Worm (Caenorhabditis elegans): ENCODE measurements around the gene T10H10.2.

T10H10.2 gene

DNA sequence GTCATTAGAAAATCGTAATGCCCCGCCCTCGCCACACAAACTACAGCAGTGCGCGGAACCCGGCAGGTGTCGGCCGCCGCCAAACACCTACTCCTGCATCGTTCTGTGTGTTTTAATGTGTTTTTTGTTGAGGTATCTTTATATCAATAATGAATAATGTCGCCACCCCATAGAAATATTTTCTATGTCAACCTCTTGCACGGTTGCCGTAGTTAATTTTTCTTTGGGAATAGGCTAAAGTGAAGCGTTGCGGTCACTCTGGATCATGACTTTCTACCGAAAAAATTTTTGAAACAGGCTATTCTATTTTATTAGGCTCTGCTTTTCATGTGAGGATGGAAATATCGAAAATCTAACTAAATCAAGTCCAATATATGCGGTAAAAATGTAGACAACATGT is 34.3 kb downstream of the T10H10.2 start:
- TF ChIP-seq elt-2 (tag; optimal IDR thresholded peaks at IDR 0.05) (peak; percentile 12), tbx-2 (tag; optimal IDR thresholded peaks at IDR 0.05) (peak; percentile 16), ama-1 (optimal IDR thresholded peaks at IDR 0.05) (peak; percentile 69), Y22D7AL.16 (tag; optimal IDR thresholded peaks at IDR 0.05) (no peak)

- TF ChIP-seq ref-2 (tag; optimal IDR thresholded peaks at IDR 0.05), result peak; percentile 42
- no peak for TF ChIP-seq nfya-1 (tag; optimal IDR thresholded peaks at IDR 0.05)
- TF ChIP-seq hlh-15 (tag; optimal IDR thresholded peaks at IDR 0.05), result no peak
Measured at ce11 chrX:2330494-2330893, 35.9 kb downstream of the T10H10.2 start.

DNA sequence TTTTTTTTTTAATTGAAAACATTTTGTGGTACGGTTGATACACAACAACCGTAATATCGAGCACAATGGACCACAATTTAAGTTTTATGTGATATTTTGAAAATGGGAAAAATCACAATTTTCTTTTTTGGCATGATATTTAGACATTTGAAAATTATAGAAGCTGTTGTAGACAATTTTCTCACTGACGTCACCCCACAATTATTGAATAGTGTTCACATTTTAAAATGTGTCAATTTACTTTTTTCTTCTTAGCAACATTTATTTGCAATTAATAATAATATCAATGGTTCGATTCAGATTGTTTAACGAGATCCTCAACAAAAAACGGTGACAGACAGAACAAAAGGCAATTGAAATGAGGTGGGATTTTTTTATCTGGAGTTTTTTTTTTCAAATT is 40.8 kb downstream of the T10H10.2 start, which contains the start of gene T01B6.1:
Gene T01B6.1 (plus strand): TSS at position 301 of the 400 bp plus-strand sequence.
- TF ChIP-seq ceh-30 (tag; optimal IDR thresholded peaks at IDR 0.05) (no peak), fkh-6 (tag; optimal IDR thresholded peaks at IDR 0.05) (no peak), madf-2 (tag; optimal IDR thresholded peaks at IDR 0.05) (no peak), unc-86 (tag; optimal IDR thresholded peaks at IDR 0.05) (no peak), tbx-7 (tag; optimal IDR thresholded peaks at IDR 0.05) (no peak), tbx-2 (tag; optimal IDR thresholded peaks at IDR 0.05) (no peak), sox-2 (GFP tag; IDR thresholded peaks at IDR 0.05) (no peak), sox-4 (tag; optimal IDR thresholded peaks at IDR 0.05) (no peak), nfya-1 (tag; optimal IDR thresholded peaks at IDR 0.05) (no peak), unc-55 (GFP tag; optimal IDR thresholded peaks at IDR 0.05) (no peak), npax-4 (tag; optimal IDR thresholded peaks at IDR 0.05) (no peak), ztf-16 (tag; optimal IDR thresholded peaks at IDR 0.05) (no peak), dve-1 (tag; optimal IDR thresholded peaks at IDR 0.05) (no peak), ceh-14 (tag; optimal IDR thresholded peaks at IDR 0.05) (no peak), lim-6 (tag; optimal IDR thresholded peaks at IDR 0.05) (no peak), K02D7.2 (tag; optimal IDR thresholded peaks at IDR 0.05) (no peak), sdc-2 (tag; optimal IDR thresholded peaks at IDR 0.05) (no peak), ceh-9 (tag; optimal IDR thresholded peaks at IDR 0.05) (no peak)

ce11 chrX:2338210-2338609 is 43.7 kb downstream of the T10H10.2 start, which contains the start of gene nlp-45:
Gene nlp-45, minus strand, starts transcription at chrX:2338310.
- TF ChIP-seq ttx-3 (tag; optimal IDR thresholded peaks at IDR 0.05), result no peak
- no peak for TF ChIP-seq ceh-34 (tag; optimal IDR thresholded peaks at IDR 0.05)
- no peak for TF ChIP-seq unc-55 (GFP tag; optimal IDR thresholded peaks at IDR 0.05)
- no peak for TF ChIP-seq ceh-9 (tag; optimal IDR thresholded peaks at IDR 0.05)
- no peak for TF ChIP-seq fkh-10 (GFP tag; optimal IDR thresholded peaks at IDR 0.05)
- no peak for TF ChIP-seq unc-86 (tag; optimal IDR thresholded peaks at IDR 0.05)
- no peak for TF ChIP-seq pha-4 (tag; optimal IDR thresholded peaks at IDR 0.05)
- TF ChIP-seq dve-1 (tag; optimal IDR thresholded peaks at IDR 0.05), result no peak
- TF ChIP-seq tbx-7 (tag; optimal IDR thresholded peaks at IDR 0.05), result no peak
- TF ChIP-seq elt-2 (tag; optimal IDR thresholded peaks at IDR 0.05), result no peak
- no peak for TF ChIP-seq nhr-11 (tag; optimal IDR thresholded peaks at IDR 0.05)
- no peak for TF ChIP-seq sdc-2 (tag; optimal IDR thresholded peaks at IDR 0.05)
- no peak for TF ChIP-seq pax-1 (tag; optimal IDR thresholded peaks at IDR 0.05)
- TF ChIP-seq lin-11 (tag; optimal IDR thresholded peaks at IDR 0.05), result no peak
- no peak for TF ChIP-seq unc-42 (tag; optimal IDR thresholded peaks at IDR 0.05)

- TF ChIP-seq gmeb-2 (tag; optimal IDR thresholded peaks at IDR 0.05) (no peak), sox-2 (GFP tag; IDR thresholded peaks at IDR 0.05) (no peak), ets-4 (tag; optimal IDR thresholded peaks at IDR 0.05) (no peak), dmd-4 (tag; optimal IDR thresholded peaks at IDR 0.05; ENCODE audit: borderline replicate concordance) (no peak), nhr-11 (tag; optimal IDR thresholded peaks at IDR 0.05) (no peak), Y22D7AL.16 (tag; optimal IDR thresholded peaks at IDR 0.05) (no peak), odd-2 (tag; optimal IDR thresholded peaks at IDR 0.05) (no peak), tbx-7 (tag; optimal IDR thresholded peaks at IDR 0.05) (no peak), ceh-9 (tag; optimal IDR thresholded peaks at IDR 0.05) (no peak), npax-4 (tag; optimal IDR thresholded peaks at IDR 0.05) (no peak), ceh-45 (GFP tag; IDR thresholded peaks at IDR 0.05) (no peak), rnt-1 (tag; optimal IDR thresholded peaks at IDR 0.05) (no peak), dve-1 (tag; optimal IDR thresholded peaks at IDR 0.05) (no peak), unc-3 (GFP tag; conservative IDR thresholded peaks at IDR 0.05) (no peak), unc-3 (tag; optimal IDR thresholded peaks at IDR 0.05) (no peak), unc-42 (tag; optimal IDR thresholded peaks at IDR 0.05) (no peak)
Measured at ce11 chrX:2341989-2342388, 47.4 kb downstream of the T10H10.2 start, which contains the start of gene nlp-22. Gene nlp-22, minus strand, starts transcription at chrX:2342089.
